Worm (Caenorhabditis elegans) whole organism, late embryonic: ENCODE measurements around the gene F44F4.3.

Experiments used
- C08G9.2 ChIP-seq: sonication (generic microtip); optimal IDR thresholded peaks from 2 replicates; lab custom pipeline; 2016; ENCODE audit warnings: mild to moderate bottlenecking, missing genetic modification characterization, moderate library complexity, missing compliant biosample characterization
- C38D4.7 ChIP-seq: fragments of 200-800 bp; sonication (Bioruptor generic); optimal IDR thresholded peaks from 2 replicates; lab custom pipeline; 2018; ENCODE audit warnings: mild to moderate bottlenecking, missing genetic modification characterization, moderate library complexity, missing compliant biosample characterization
- F13H6.1 ChIP-seq: sonication (generic microtip); optimal IDR thresholded peaks from 2 replicates; lab custom pipeline; 2016; ENCODE audit warnings: missing genetic modification characterization, missing compliant biosample characterization
- K02D7.2 ChIP-seq: sonication (generic microtip); optimal IDR thresholded peaks from 2 replicates; lab custom pipeline; 2017; ENCODE audit warnings: mild to moderate bottlenecking, missing genetic modification characterization, missing compliant biosample characterization
- K09A11.1 ChIP-seq: sonication (generic microtip); optimal IDR thresholded peaks from 2 replicates; lab custom pipeline; 2017; ENCODE audit warnings: antibody characterized with exemption, mild to moderate bottlenecking, missing genetic modification characterization, missing compliant biosample characterization; ENCODE audit not compliant: insufficient read depth
- T23F11.4 ChIP-seq: fragments of 200-800 bp; sonication (Bioruptor generic); optimal IDR thresholded peaks from 2 replicates; lab custom pipeline; 2018; ENCODE audit warnings: mild to moderate bottlenecking, missing genetic modification characterization, missing compliant biosample characterization
- Y22D7AL.16 ChIP-seq: sonication (generic microtip); optimal IDR thresholded peaks from 2 replicates; lab custom pipeline; 2016; ENCODE audit warnings: missing genetic modification characterization, missing compliant biosample characterization
- ama-1 ChIP-seq: fragments of 150-350 bp; optimal IDR thresholded peaks from 2 replicates; lab custom pipeline; 2014
- ceh-14 ChIP-seq: sonication (generic microtip); optimal IDR thresholded peaks from 2 replicates; lab custom pipeline; 2016; ENCODE audit warnings: missing genotype, missing genetic modification characterization, missing compliant biosample characterization
- ceh-18 ChIP-seq: sonication (generic microtip); optimal IDR thresholded peaks from 2 replicates; lab custom pipeline; 2016; ENCODE audit warnings: missing genetic modification characterization, missing compliant biosample characterization
- ceh-19 ChIP-seq: fragments of 200-800 bp; sonication (Bioruptor generic); optimal IDR thresholded peaks from 2 replicates; lab custom pipeline; 2018; ENCODE audit warnings: mild to moderate bottlenecking, missing genetic modification characterization, missing compliant biosample characterization
- ceh-2 ChIP-seq: sonication (generic microtip); optimal IDR thresholded peaks from 2 replicates; lab custom pipeline; 2016; ENCODE audit warnings: missing genotype, missing genetic modification characterization, missing compliant biosample characterization
- ceh-22 ChIP-seq: sonication (generic microtip); optimal IDR thresholded peaks from 2 replicates; lab custom pipeline; 2017; ENCODE audit warnings: missing biosample characterization, missing genetic modification characterization
- ceh-30 ChIP-seq: fragments of 150-350 bp; optimal IDR thresholded peaks from 2 replicates; lab custom pipeline; 2014; ENCODE audit warnings: missing biosample characterization, missing genetic modification characterization
- ceh-31 ChIP-seq: sonication (generic microtip); optimal IDR thresholded peaks from 2 replicates; lab custom pipeline; 2016; ENCODE audit warnings: missing genetic modification characterization, missing compliant biosample characterization
- ceh-34 ChIP-seq: sonication (generic microtip); optimal IDR thresholded peaks from 2 replicates; lab custom pipeline; 2016; ENCODE audit warnings: mild to moderate bottlenecking, missing genetic modification characterization, missing compliant biosample characterization
- ceh-48 ChIP-seq: sonication (generic microtip); optimal IDR thresholded peaks from 2 replicates; lab custom pipeline; 2016; ENCODE audit warnings: missing genetic modification characterization, inconsistent platforms, missing compliant biosample characterization
- ceh-6 ChIP-seq: fragments of 200-800 bp; sonication (Bioruptor generic); optimal IDR thresholded peaks from 2 replicates; lab custom pipeline; 2018; ENCODE audit warnings: mild to moderate bottlenecking, missing genetic modification characterization, missing compliant biosample characterization
- ceh-9 ChIP-seq: sonication (generic microtip); optimal IDR thresholded peaks from 2 replicates; lab custom pipeline; 2016; ENCODE audit warnings: mild to moderate bottlenecking, missing genetic modification characterization, inconsistent platforms, missing compliant biosample characterization
- che-1 ChIP-seq: sonication (generic microtip); optimal IDR thresholded peaks from 2 replicates; lab custom pipeline; 2016; ENCODE audit warnings: mild to moderate bottlenecking, missing genetic modification characterization, missing compliant biosample characterization
- dve-1 ChIP-seq: sonication (generic microtip); optimal IDR thresholded peaks from 2 replicates; lab custom pipeline; 2017; ENCODE audit warnings: antibody characterized with exemption, mild to moderate bottlenecking, missing genetic modification characterization, missing compliant biosample characterization
- elt-2 ChIP-seq: sonication (generic microtip); optimal IDR thresholded peaks from 2 replicates; lab custom pipeline; 2016; ENCODE audit warnings: missing genetic modification reagents, missing genetic modification characterization, missing compliant biosample characterization
- elt-4 ChIP-seq: sonication (generic microtip); optimal IDR thresholded peaks from 2 replicates; lab custom pipeline; 2016; ENCODE audit warnings: missing genetic modification characterization, missing compliant biosample characterization
- ets-4 ChIP-seq: sonication (generic microtip); optimal IDR thresholded peaks from 2 replicates; lab custom pipeline; 2016; ENCODE audit warnings: missing genetic modification characterization, missing compliant biosample characterization
- eyg-1 ChIP-seq: sonication (generic microtip); optimal IDR thresholded peaks from 2 replicates; lab custom pipeline; 2016; ENCODE audit warnings: missing genotype, missing genetic modification characterization, missing compliant biosample characterization
- fax-1 ChIP-seq: sonication (generic microtip); optimal IDR thresholded peaks from 2 replicates; lab custom pipeline; 2016; ENCODE audit warnings: missing genotype, missing genetic modification characterization, missing compliant biosample characterization
- fkh-6 ChIP-seq: sonication (generic microtip); optimal IDR thresholded peaks from 2 replicates; lab custom pipeline; 2016; ENCODE audit warnings: missing genetic modification characterization, missing compliant biosample characterization
- gmeb-2 ChIP-seq: sonication (generic microtip); optimal IDR thresholded peaks from 2 replicates; lab custom pipeline; 2016; ENCODE audit warnings: missing genetic modification characterization, inconsistent platforms, missing compliant biosample characterization
- hlh-15 ChIP-seq: sonication (generic microtip); optimal IDR thresholded peaks from 2 replicates; lab custom pipeline; 2016; ENCODE audit warnings: missing genetic modification characterization, missing compliant biosample characterization
- hlh-30 ChIP-seq: sonication (generic microtip); optimal IDR thresholded peaks from 2 replicates; lab custom pipeline; 2017; ENCODE audit warnings: antibody characterized with exemption, missing genetic modification characterization, missing compliant biosample characterization; ENCODE audit not compliant: insufficient read depth
- hlh-6 ChIP-seq: sonication (generic microtip); optimal IDR thresholded peaks from 2 replicates; lab custom pipeline; 2016; ENCODE audit warnings: missing genotype, missing genetic modification characterization, missing compliant biosample characterization
- hlh-8 ChIP-seq: sonication (generic microtip); optimal IDR thresholded peaks from 2 replicates; lab custom pipeline; 2016; ENCODE audit warnings: missing genotype, missing genetic modification characterization, missing compliant biosample characterization
- lin-11 ChIP-seq: fragments of 200-800 bp; sonication (Bioruptor generic); optimal IDR thresholded peaks from 2 replicates; lab custom pipeline; 2018; ENCODE audit warnings: mild to moderate bottlenecking, missing genetic modification characterization, missing compliant biosample characterization
- madf-2 ChIP-seq: sonication (generic microtip); optimal IDR thresholded peaks from 2 replicates; lab custom pipeline; 2017; ENCODE audit warnings: missing genetic modification characterization, missing compliant biosample characterization
- mec-3 ChIP-seq: sonication (generic microtip); optimal IDR thresholded peaks from 2 replicates; lab custom pipeline; 2016; ENCODE audit warnings: borderline replicate concordance, missing genetic modification characterization, missing compliant biosample characterization
- nfya-1 ChIP-seq: sonication (generic microtip); optimal IDR thresholded peaks from 2 replicates; lab custom pipeline; 2017; ENCODE audit warnings: missing genetic modification characterization, mild to moderate bottlenecking, missing compliant biosample characterization, antibody characterized with exemption, moderate library complexity
- nhr-11 ChIP-seq: fragments of 150-350 bp; optimal IDR thresholded peaks from 2 replicates; lab custom pipeline; 2014; ENCODE audit warnings: missing biosample characterization, missing genetic modification characterization
- npax-4 ChIP-seq: sonication (generic microtip); optimal IDR thresholded peaks from 2 replicates; lab custom pipeline; 2016; ENCODE audit warnings: missing genetic modification characterization, missing compliant biosample characterization
- odd-2 ChIP-seq: sonication (generic microtip); optimal IDR thresholded peaks from 2 replicates; lab custom pipeline; 2017; ENCODE audit warnings: antibody characterized with exemption, mild to moderate bottlenecking, missing genetic modification characterization, missing compliant biosample characterization
- pag-3 ChIP-seq: sonication (generic microtip); optimal IDR thresholded peaks from 2 replicates; lab custom pipeline; 2016; ENCODE audit warnings: missing compliant biosample characterization, missing genetic modification characterization, borderline replicate concordance
- pax-1 ChIP-seq: fragments of 150-350 bp; optimal IDR thresholded peaks from 2 replicates; lab custom pipeline; 2014; ENCODE audit warnings: missing biosample characterization, missing genetic modification characterization
- pha-2 ChIP-seq: sonication (generic microtip); optimal IDR thresholded peaks from 2 replicates; lab custom pipeline; 2017; ENCODE audit warnings: mild to moderate bottlenecking, missing genetic modification characterization, missing compliant biosample characterization
- pha-4 ChIP-seq: fragments of 150-350 bp; optimal IDR thresholded peaks from 2 replicates; lab custom pipeline; 2018; ENCODE audit warnings: missing biosample characterization, missing genetic modification reagents, missing genetic modification characterization
- pqm-1 ChIP-seq: sonication (generic microtip); optimal IDR thresholded peaks from 2 replicates; lab custom pipeline; 2016; ENCODE audit warnings: missing genetic modification characterization, missing compliant biosample characterization
- pros-1 ChIP-seq: fragments of 150-350 bp; optimal IDR thresholded peaks from 2 replicates; lab custom pipeline; 2014; ENCODE audit warnings: missing biosample characterization, missing genetic modification reagents, missing genetic modification characterization
- ref-2 ChIP-seq: sonication (generic microtip); optimal IDR thresholded peaks from 2 replicates; lab custom pipeline; 2016; ENCODE audit warnings: missing genetic modification characterization, missing compliant biosample characterization
- sox-2 ChIP-seq: fragments of 200-800 bp; sonication (Bioruptor generic); IDR thresholded peaks from 2 replicates; pipeline ENCODE4 v1.3.6; 2022; ENCODE audit warnings: missing genetic modification reagents, missing genetic modification characterization, missing compliant biosample characterization
- unc-42 ChIP-seq: sonication (generic microtip); optimal IDR thresholded peaks from 2 replicates; lab custom pipeline; 2016; ENCODE audit warnings: missing genotype, missing genetic modification characterization, missing compliant biosample characterization
- unc-55 ChIP-seq: sonication (generic microtip); optimal IDR thresholded peaks from 2 replicates; lab custom pipeline; 2017; ENCODE audit warnings: missing biosample characterization, missing genetic modification reagents, missing genetic modification characterization
- unc-86 ChIP-seq: sonication (generic microtip); optimal IDR thresholded peaks from 2 replicates; lab custom pipeline; 2016; ENCODE audit warnings: missing genetic modification characterization, missing compliant biosample characterization
- zip-5 ChIP-seq: sonication (generic microtip); optimal IDR thresholded peaks from 2 replicates; lab custom pipeline; 2016; ENCODE audit warnings: missing genetic modification characterization, missing compliant biosample characterization

F44F4.3 gene

DNA sequence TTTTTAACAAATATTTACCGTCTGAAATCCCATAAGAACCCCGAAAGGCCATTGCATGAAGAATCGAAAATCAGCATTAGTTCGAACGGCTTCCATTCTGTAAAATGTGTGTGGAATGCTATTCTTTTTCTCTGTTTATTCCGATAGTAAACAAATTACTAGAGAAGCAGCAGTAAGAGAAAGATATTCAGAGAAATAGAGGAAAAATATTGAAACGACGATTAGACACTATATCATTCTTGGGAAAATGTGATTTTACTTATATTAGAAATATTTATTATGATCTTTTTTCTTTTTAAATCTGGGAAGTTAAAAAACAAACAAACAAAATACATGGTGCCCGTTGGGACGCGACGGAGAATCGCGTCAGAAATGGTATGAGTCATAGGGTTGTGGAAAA, 42.2 kb downstream of the F44F4.3 start, which contains the start of gene M106.8:
Gene M106.8, minus strand, starts transcription at position 101 of the 400 bp plus-strand sequence.
- TF ChIP-seq pag-3 (no peak), lin-11 (no peak), C38D4.7 (GFP tag; lab: Kevin White, UChicago) (no peak), ceh-2 (tag; lab: Kevin White, UChicago) (no peak), ref-2 (tag; lab: Kevin White, UChicago) (no peak)
- TF ChIP-seq, all 69 proteins: peak for 0

DNA sequence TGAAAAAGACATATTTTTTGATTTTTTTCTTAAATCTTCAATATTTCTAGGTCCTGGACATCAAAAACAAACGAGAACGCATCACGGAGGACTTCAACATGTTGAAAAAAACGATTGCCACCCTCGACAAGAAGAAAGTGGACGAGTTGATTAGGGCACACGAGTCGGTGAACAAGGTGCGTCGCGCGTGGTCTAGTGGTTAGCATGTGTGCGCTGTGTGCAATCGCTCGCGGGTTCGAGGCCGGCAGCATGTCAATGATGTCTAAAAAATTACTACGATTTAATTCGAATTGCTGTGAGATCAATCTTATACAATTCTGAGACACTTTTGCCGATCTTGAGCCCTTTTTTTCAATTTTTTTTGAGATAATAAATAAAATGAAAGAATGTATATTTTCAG, 45.7 kb downstream of the F44F4.3 start:
- TF ChIP-seq pha-4 (no peak), pax-1 (no peak), K02D7.2 (peak; percentile 83), unc-55 (no peak), C08G9.2 (peak; percentile 73), ceh-48 (peak; percentile 78), npax-4 (peak; percentile 82), ceh-18 (tag; lab: Kevin White, UChicago) (peak; percentile 85), fax-1 (tag; lab: Kevin White, UChicago) (peak; percentile 73), fkh-6 (peak; percentile 84), C38D4.7 (GFP tag; lab: Kevin White, UChicago) (peak; percentile 83), pag-3 (peak; percentile 5), ceh-30 (tag; lab: Kevin White, UChicago) (peak; percentile 16), hlh-8 (tag; lab: Kevin White, UChicago) (peak; percentile 69), unc-86 (tag; lab: Kevin White, UChicago) (peak; percentile 91), elt-4 (peak; percentile 5), pqm-1 (tag; lab: Kevin White, UChicago) (peak; percentile 67), eyg-1 (tag; lab: Kevin White, UChicago) (peak; percentile 93), madf-2 (peak; percentile 83), ets-4 (tag; lab: Kevin White, UChicago) (no peak), ceh-6 (GFP tag; lab: Kevin White, UChicago) (peak; percentile 91), odd-2 (tag; lab: Kevin White, UChicago) (peak; percentile 77), ceh-9 (tag; lab: Kevin White, UChicago) (peak; percentile 71), hlh-15 (tag; lab: Kevin White, UChicago) (peak; percentile 71), gmeb-2 (tag; lab: Kevin White, UChicago) (peak; percentile 88), dve-1 (tag; lab: Kevin White, UChicago) (peak; percentile 77), nfya-1 (tag; lab: Kevin White, UChicago) (peak; percentile 74), che-1 (peak; percentile 91), lin-11 (peak; percentile 86), sox-2 (peak; percentile 82), ceh-34 (tag; lab: Kevin White, UChicago) (peak; percentile 87), mec-3 (tag; lab: Kevin White, UChicago) (peak; percentile 55), K09A11.1 (tag; lab: Kevin White, UChicago) (peak; percentile 85), pros-1 (peak; percentile 35), zip-5 (tag; lab: Kevin White, UChicago) (peak; percentile 65), ref-2 (tag; lab: Kevin White, UChicago) (peak; percentile 75), unc-42 (tag; lab: Kevin White, UChicago) (peak; percentile 36), hlh-30 (tag; lab: Kevin White, UChicago) (peak; percentile 79), pha-2 (peak; percentile 88), F13H6.1 (tag; lab: Kevin White, UChicago) (peak; percentile 54), ceh-31 (peak; percentile 69), hlh-6 (tag; lab: Kevin White, UChicago) (peak; percentile 88), ceh-19 (GFP tag; lab: Kevin White, UChicago) (peak; percentile 92), ceh-22 (tag; lab: Kevin White, UChicago) (peak; percentile 35), ama-1 (no peak), T23F11.4 (GFP tag; lab: Kevin White, UChicago) (peak; percentile 86), ceh-14 (tag; lab: Kevin White, UChicago) (peak; percentile 58), Y22D7AL.16 (peak; percentile 81), nhr-11 (tag; lab: Kevin White, UChicago) (no peak), elt-2 (tag; lab: Kevin White, UChicago) (peak; percentile 94)
